Worm (Caenorhabditis elegans) whole organism, young adult: ENCODE measurements around the gene C37C3.2.

Experiments used
- B0035.1 ChIP-seq: sonication (generic microtip); optimal IDR thresholded peaks from 2 replicates; lab custom pipeline; 2016; ENCODE audit warnings: missing genetic modification characterization, mild to moderate bottlenecking, missing compliant biosample characterization, missing genotype, missing genetic modification reagents
- F39B2.1 ChIP-seq: fragments of 200-800 bp; sonication (Bioruptor generic); IDR thresholded peaks from 2 replicates; pipeline ENCODE4 v1.3.6; 2022; ENCODE audit warnings: missing genetic modification reagents, missing genetic modification characterization, missing compliant biosample characterization
- F49E8.2 ChIP-seq: sonication (generic microtip); optimal IDR thresholded peaks from 3 replicates; lab custom pipeline; 2017; ENCODE audit warnings: missing genetic modification characterization, mild to moderate bottlenecking, missing compliant biosample characterization, antibody characterized with exemption, moderate library complexity; ENCODE audit not compliant: insufficient read depth
- F57C9.4 ChIP-seq: sonication (generic microtip); optimal IDR thresholded peaks from 2 replicates; lab custom pipeline; 2017; ENCODE audit warnings: mild to moderate bottlenecking, missing genetic modification characterization, missing compliant biosample characterization
- K12H6.12 ChIP-seq: fragments of 200-800 bp; sonication (Bioruptor generic); optimal IDR thresholded peaks from 2 replicates; lab custom pipeline; 2018; ENCODE audit warnings: mild to moderate bottlenecking, missing genetic modification characterization, missing compliant biosample characterization
- T26A5.8 ChIP-seq: sonication (generic microtip); optimal IDR thresholded peaks from 2 replicates; lab custom pipeline; 2016; ENCODE audit warnings: missing genetic modification characterization, missing compliant biosample characterization
- Y79H2A.3 ChIP-seq: fragments of 200-800 bp; sonication (Bioruptor generic); conservative IDR thresholded peaks from 2 replicates; pipeline ENCODE4 v1.3.6; 2022; ENCODE audit warnings: missing genetic modification reagents, missing genetic modification characterization, missing compliant biosample characterization
- akir-1 ChIP-seq: fragments of 200-800 bp; sonication (Bioruptor generic); optimal IDR thresholded peaks from 2 replicates; lab custom pipeline; 2018; ENCODE audit warnings: mild to moderate bottlenecking, missing genetic modification characterization, moderate library complexity, missing compliant biosample characterization
- attf-3 ChIP-seq: fragments of 200-800 bp; sonication (Bioruptor generic); conservative IDR thresholded peaks from 2 replicates; pipeline ENCODE4 v1.3.6; 2022; ENCODE audit warnings: missing genetic modification reagents, missing genetic modification characterization, missing compliant biosample characterization
- ceh-100 ChIP-seq: fragments of 200-800 bp; sonication (Bioruptor generic); IDR thresholded peaks from 2 replicates; pipeline ENCODE4 v1.3.6; 2022; ENCODE audit warnings: missing genetic modification reagents, missing genetic modification characterization, missing compliant biosample characterization
- ceh-40 ChIP-seq: fragments of 200-800 bp; sonication (Bioruptor generic); IDR thresholded peaks from 2 replicates; pipeline ENCODE4 v1.3.6; 2022; ENCODE audit warnings: missing genetic modification characterization, missing compliant biosample characterization
- ceh-79 ChIP-seq: sonication (generic microtip); optimal IDR thresholded peaks from 2 replicates; lab custom pipeline; 2017; ENCODE audit warnings: mild to moderate bottlenecking, missing genetic modification characterization, missing compliant biosample characterization
- ceh-91 ChIP-seq: fragments of 200-800 bp; sonication (Bioruptor generic); IDR thresholded peaks from 2 replicates; pipeline ENCODE4 v1.3.6; 2022; ENCODE audit warnings: missing genetic modification reagents, missing genetic modification characterization, missing compliant biosample characterization
- chd-7 ChIP-seq: sonication (generic microtip); optimal IDR thresholded peaks from 2 replicates; lab custom pipeline; 2016; ENCODE audit warnings: mild to moderate bottlenecking, missing genetic modification characterization, moderate library complexity, missing compliant biosample characterization
- die-1 ChIP-seq: sonication (generic microtip); optimal IDR thresholded peaks from 2 replicates; lab custom pipeline; 2016; ENCODE audit warnings: missing genotype, mild to moderate bottlenecking, missing genetic modification characterization, missing compliant biosample characterization
- efl-1 ChIP-seq: fragments of 150-350 bp; optimal IDR thresholded peaks from 2 replicates; lab custom pipeline; 2014; ENCODE audit warnings: missing biosample characterization, missing genetic modification reagents, missing genetic modification characterization
- egl-18 ChIP-seq: fragments of 200-800 bp; sonication (Bioruptor generic); IDR thresholded peaks from 2 replicates; pipeline ENCODE4 v1.3.6; 2022; ENCODE audit warnings: missing genetic modification reagents, missing genetic modification characterization, missing compliant biosample characterization
- ekl-4 ChIP-seq: fragments of 200-800 bp; sonication (Bioruptor generic); IDR thresholded peaks from 2 replicates; pipeline ENCODE4 v1.3.6; 2022; ENCODE audit warnings: missing genetic modification reagents, missing genetic modification characterization, missing compliant biosample characterization
- ets-4 ChIP-seq: fragments of 200-800 bp; sonication (Bioruptor generic); optimal IDR thresholded peaks from 2 replicates; lab custom pipeline; 2018; ENCODE audit warnings: mild to moderate bottlenecking, missing genetic modification characterization, missing compliant biosample characterization
- him-1 ChIP-seq: sonication (generic microtip); optimal IDR thresholded peaks from 2 replicates; lab custom pipeline; 2016; ENCODE audit warnings: missing genotype, missing genetic modification reagents, missing genetic modification characterization, missing compliant biosample characterization
- hlh-26 ChIP-seq: fragments of 200-800 bp; sonication (Bioruptor generic); conservative IDR thresholded peaks from 2 replicates; pipeline ENCODE4 v1.3.6; 2022; ENCODE audit warnings: missing genetic modification reagents, missing genetic modification characterization, missing compliant biosample characterization
- hmg-1.2 ChIP-seq: fragments of 200-800 bp; sonication (Bioruptor generic); IDR thresholded peaks from 2 replicates; pipeline ENCODE4 v1.3.6; 2022; ENCODE audit warnings: missing genetic modification reagents, missing genetic modification characterization, missing compliant biosample characterization
- hmg-20 ChIP-seq: fragments of 200-800 bp; sonication (Bioruptor generic); IDR thresholded peaks from 2 replicates; pipeline ENCODE4 v1.3.6; 2022; ENCODE audit warnings: missing genetic modification reagents, missing genetic modification characterization, missing compliant biosample characterization
- lag-1 ChIP-seq: fragments of 200-800 bp; sonication (Bioruptor generic); IDR thresholded peaks from 2 replicates; pipeline ENCODE4 v1.3.6; 2022; ENCODE audit warnings: missing genetic modification reagents, missing genetic modification characterization, missing compliant biosample characterization
- lin-40 ChIP-seq: sonication (generic microtip); optimal IDR thresholded peaks from 2 replicates; lab custom pipeline; 2016; ENCODE audit warnings: missing genetic modification characterization, mild to moderate bottlenecking, missing compliant biosample characterization, missing genotype, missing genetic modification reagents
- lir-1 ChIP-seq: fragments of 200-800 bp; sonication (Bioruptor generic); conservative IDR thresholded peaks from 2 replicates; pipeline ENCODE4 v1.3.6; 2022; ENCODE audit warnings: missing genetic modification reagents, missing genetic modification characterization, missing compliant biosample characterization
- madf-6 ChIP-seq: fragments of 200-800 bp; sonication (Bioruptor generic); IDR thresholded peaks from 2 replicates; pipeline ENCODE4 v1.3.6; 2022; ENCODE audit warnings: missing genetic modification reagents, missing genetic modification characterization, missing compliant biosample characterization
- mcd-1 ChIP-seq: fragments of 200-800 bp; sonication (Bioruptor generic); IDR thresholded peaks from 2 replicates; pipeline ENCODE4 v1.3.6; 2022; ENCODE audit warnings: missing genetic modification reagents, missing genetic modification characterization, missing compliant biosample characterization
- mxl-1 ChIP-seq: sonication (generic microtip); optimal IDR thresholded peaks from 2 replicates; lab custom pipeline; 2016; ENCODE audit warnings: missing genetic modification characterization, missing compliant biosample characterization
- nfyb-1 ChIP-seq: fragments of 200-800 bp; sonication (Bioruptor generic); IDR thresholded peaks from 2 replicates; pipeline ENCODE4 v1.3.6; 2022; ENCODE audit warnings: missing genetic modification reagents, missing genetic modification characterization, missing compliant biosample characterization
- nhr-120 ChIP-seq: fragments of 200-800 bp; sonication (Bioruptor generic); IDR thresholded peaks from 2 replicates; pipeline ENCODE4 v1.3.6; 2022; ENCODE audit warnings: missing genetic modification characterization, missing compliant biosample characterization
- nhr-179 ChIP-seq: sonication (generic microtip); optimal IDR thresholded peaks from 2 replicates; lab custom pipeline; 2016; ENCODE audit warnings: mild to moderate bottlenecking, missing genetic modification characterization, missing compliant biosample characterization
- pbrm-1 ChIP-seq: fragments of 200-800 bp; sonication (Bioruptor generic); IDR thresholded peaks from 2 replicates; pipeline ENCODE4 v1.3.6; 2022; ENCODE audit warnings: missing genetic modification reagents, missing genetic modification characterization, missing compliant biosample characterization
- rpc-1 ChIP-seq, 2 experiments: fragments of 150-350 bp in 1 of 2; sonication (generic microtip) in 1 of 2; optimal IDR thresholded peaks; 2 replicates each; lab custom pipeline; 2014 to 2018; ENCODE audit warnings: missing biosample characterization in 1 of 2, missing genetic modification characterization in 1 of 2, missing genetic modification reagents in 1 of 2, missing genotype in 1 of 2
- tbp1 ChIP-seq: fragments of 200-800 bp; sonication (Bioruptor generic); optimal IDR thresholded peaks from 2 replicates; lab custom pipeline; 2018; ENCODE audit warnings: mild to moderate bottlenecking, missing genetic modification characterization, missing compliant biosample characterization
- tlf-1 ChIP-seq: fragments of 200-800 bp; sonication (Bioruptor generic); optimal IDR thresholded peaks from 2 replicates; lab custom pipeline; 2018; ENCODE audit warnings: mild to moderate bottlenecking, missing genetic modification characterization, missing compliant biosample characterization
- unc-130 ChIP-seq: sonication (generic microtip); optimal IDR thresholded peaks from 2 replicates; lab custom pipeline; 2016; ENCODE audit warnings: missing genetic modification reagents, missing genetic modification characterization, missing compliant biosample characterization
- unc-62 ChIP-seq: fragments of 150-350 bp; optimal IDR thresholded peaks from 2 replicates; lab custom pipeline; 2014; ENCODE audit warnings: missing biosample characterization, missing genetic modification reagents, missing genetic modification characterization
- xnd-1 ChIP-seq: sonication (generic microtip); optimal IDR thresholded peaks from 2 replicates; lab custom pipeline; 2016; ENCODE audit warnings: missing genotype, missing genetic modification reagents, missing genetic modification characterization, missing compliant biosample characterization
- zfh-2 ChIP-seq: fragments of 200-800 bp; sonication (Bioruptor generic); conservative IDR thresholded peaks from 2 replicates; pipeline ENCODE4 v1.3.6; 2022; ENCODE audit warnings: missing genetic modification reagents, missing genetic modification characterization, missing compliant biosample characterization
- zim-3 ChIP-seq: sonication (generic microtip); optimal IDR thresholded peaks from 2 replicates; lab custom pipeline; 2017; ENCODE audit warnings: mild to moderate bottlenecking, missing genetic modification characterization, moderate library complexity, missing compliant biosample characterization
- ztf-22 ChIP-seq: fragments of 200-800 bp; sonication (Bioruptor generic); optimal IDR thresholded peaks from 2 replicates; lab custom pipeline; 2018; ENCODE audit warnings: mild to moderate bottlenecking, missing genetic modification characterization, moderate library complexity, missing compliant biosample characterization
- ztf-28 ChIP-seq: fragments of 200-800 bp; sonication (Bioruptor generic); IDR thresholded peaks from 2 replicates; pipeline ENCODE4 v1.3.6; 2022; ENCODE audit warnings: missing genetic modification reagents, missing genetic modification characterization, missing compliant biosample characterization
- ztf-3 ChIP-seq: fragments of 200-800 bp; sonication (Bioruptor generic); optimal IDR thresholded peaks from 2 replicates; lab custom pipeline; 2018; ENCODE audit warnings: mild to moderate bottlenecking, missing genetic modification characterization, missing compliant biosample characterization

C37C3.2 gene

ce11 chrV:7863020-7863523 lies 7.3 kb downstream of the C37C3.2 start, which contains the start of gene C37C3.10:
C37C3.10 (minus strand) TSS chrV:7863070.
- TF ChIP-seq ceh-91 (GFP tag; lab: Robert Waterston, UW), result no peak
- TF ChIP-seq, all 124 proteins: peak for 0

- no peak for TF ChIP-seq ztf-3 (GFP tag; lab: Kevin White, UChicago)
- TF ChIP-seq efl-1 (GFP tag; lab: Kevin White, UChicago), result no peak
- TF ChIP-seq hmg-1.2 (GFP tag; lab: Robert Waterston, UW), result no peak
- no peak for TF ChIP-seq chd-7 (tag; lab: Kevin White, UChicago)
- no peak for TF ChIP-seq die-1 (tag; lab: Kevin White, UChicago)
- no peak for TF ChIP-seq B0035.1
- TF ChIP-seq lir-1 (GFP tag; lab: Robert Waterston, UW), result no peak
- no peak for TF ChIP-seq tlf-1 (GFP tag; lab: Kevin White, UChicago)
- TF ChIP-seq F39B2.1 (GFP tag; lab: Robert Waterston, UW), result no peak
- TF ChIP-seq nhr-179 (tag; lab: Kevin White, UChicago), result no peak
- TF ChIP-seq nfyb-1 (GFP tag; lab: Robert Waterston, UW), result no peak
- no peak for TF ChIP-seq rpc-1 (optimal IDR thresholded peaks at IDR 0.05; lab: Kevin White, UChicago)
- TF ChIP-seq rpc-1 (tag; optimal IDR thresholded peaks at IDR 0.05; lab: Kevin White, UChicago), result no peak
- TF ChIP-seq nhr-120 (GFP tag; lab: Robert Waterston, UW), result no peak
- TF ChIP-seq ceh-40 (GFP tag; lab: Robert Waterston, UW), result no peak
- TF ChIP-seq him-1 (tag; lab: Kevin White, UChicago), result no peak
- TF ChIP-seq akir-1 (GFP tag; lab: Kevin White, UChicago), result no peak
- TF ChIP-seq F57C9.4 (tag; lab: Kevin White, UChicago), result no peak
- TF ChIP-seq F49E8.2 (tag; lab: Kevin White, UChicago), result no peak
- no peak for TF ChIP-seq hmg-20 (GFP tag; lab: Robert Waterston, UW)
- TF ChIP-seq ceh-100, result no peak
Measured at ce11 chrV:7864663-7865062, 8.9 kb downstream of the C37C3.2 start, which contains the start of gene C37C3.11. C37C3.11 (minus strand) TSS chrV:7864763.

- TF ChIP-seq unc-130 (GFP tag; lab: Kevin White, UChicago) (no peak), T26A5.8 (tag; lab: Kevin White, UChicago) (no peak), K12H6.12 (tag; lab: Kevin White, UChicago) (no peak), zim-3 (tag; lab: Kevin White, UChicago) (no peak), Y79H2A.3 (GFP tag; lab: Robert Waterston, UW) (no peak), egl-18 (GFP tag; lab: Robert Waterston, UW) (no peak), hlh-26 (no peak), ztf-28 (no peak), ztf-22 (GFP tag; lab: Kevin White, UChicago) (no peak), lag-1 (no peak)
Measured at ce11 chrV:7870707-7871106, 15.0 kb downstream of the C37C3.2 start, which contains the start of gene nipi-4. nipi-4 (minus strand) TSS chrV:7870807.

- no peak for TF ChIP-seq ceh-91 (GFP tag; lab: Robert Waterston, UW)
- TF ChIP-seq madf-6 (GFP tag; lab: Robert Waterston, UW), result no peak
- no peak for TF ChIP-seq ets-4 (GFP tag; lab: Kevin White, UChicago)
- TF ChIP-seq xnd-1, result no peak
- TF ChIP-seq hmg-1.2 (GFP tag; lab: Robert Waterston, UW), result no peak
- TF ChIP-seq him-1 (tag; lab: Kevin White, UChicago), result no peak
- TF ChIP-seq lin-40, result no peak
- no peak for TF ChIP-seq tlf-1 (GFP tag; lab: Kevin White, UChicago)
- no peak for TF ChIP-seq zfh-2 (GFP tag; lab: Robert Waterston, UW)
- no peak for TF ChIP-seq ceh-79 (tag; lab: Kevin White, UChicago)
- TF ChIP-seq mcd-1 (GFP tag; lab: Robert Waterston, UW), result no peak
- no peak for TF ChIP-seq ceh-100
- no peak for TF ChIP-seq F49E8.2 (tag; lab: Kevin White, UChicago)
- no peak for TF ChIP-seq pbrm-1
- TF ChIP-seq unc-62 (GFP tag; lab: Kevin White, UChicago), result no peak
- no peak for TF ChIP-seq tbp1 (GFP tag; lab: Kevin White, UChicago)
- TF ChIP-seq ekl-4, result no peak
- TF ChIP-seq mxl-1 (tag; lab: Kevin White, UChicago), result no peak
- TF ChIP-seq attf-3, result no peak
Measured at ce11 chrV:7872945-7873344, 17.2 kb downstream of the C37C3.2 start.
